Worm (Caenorhabditis elegans) whole organism, early embryonic: ENCODE measurements around the gene srh-17.

ENCODE experiments used
- B0310.2 ChIP-seq: sonication (generic microtip); optimal IDR thresholded peaks from 2 replicates; lab custom pipeline; 2016; ENCODE audit warnings: mild to moderate bottlenecking, missing genetic modification characterization, missing compliant biosample characterization
- F13C5.2 ChIP-seq: sonication (generic microtip); optimal IDR thresholded peaks from 2 replicates; lab custom pipeline; 2017; ENCODE audit warnings: mild to moderate bottlenecking, missing genetic modification characterization, inconsistent platforms, missing compliant biosample characterization
- aly-1 ChIP-seq: sonication (generic microtip); optimal IDR thresholded peaks from 2 replicates; lab custom pipeline; 2016; ENCODE audit warnings: missing genetic modification characterization, missing compliant biosample characterization
- ama-1 ChIP-seq: fragments of 150-350 bp; optimal IDR thresholded peaks from 2 replicates; lab custom pipeline; 2014
- ceh-13 ChIP-seq: fragments of 200-800 bp; sonication (Bioruptor generic); optimal IDR thresholded peaks from 2 replicates; lab custom pipeline; 2018; ENCODE audit warnings: mild to moderate bottlenecking, missing genetic modification characterization, missing compliant biosample characterization
- ceh-36 ChIP-seq: sonication (generic microtip); optimal IDR thresholded peaks from 2 replicates; lab custom pipeline; 2016; ENCODE audit warnings: missing genetic modification characterization, inconsistent platforms, missing compliant biosample characterization
- ets-7 ChIP-seq: sonication (generic microtip); optimal IDR thresholded peaks from 2 replicates; lab custom pipeline; 2016; ENCODE audit warnings: missing genotype, missing genetic modification characterization, missing compliant biosample characterization
- flt-1 ChIP-seq: fragments of 200-800 bp; sonication (Bioruptor generic); IDR thresholded peaks from 2 replicates; pipeline ENCODE4 v1.3.6; 2022; ENCODE audit warnings: missing genetic modification characterization, missing compliant biosample characterization
- hmbx-1 ChIP-seq: sonication (generic microtip); optimal IDR thresholded peaks from 2 replicates; lab custom pipeline; 2016; ENCODE audit warnings: mild to moderate bottlenecking, missing genetic modification characterization, missing compliant biosample characterization
- hmg-4 ChIP-seq: fragments of 200-800 bp; sonication (Bioruptor generic); optimal IDR thresholded peaks from 2 replicates; lab custom pipeline; 2018; ENCODE audit warnings: mild to moderate bottlenecking, missing genetic modification characterization, missing compliant biosample characterization
- hnd-1 ChIP-seq: sonication (generic microtip); optimal IDR thresholded peaks from 2 replicates; lab custom pipeline; 2016; ENCODE audit warnings: missing genetic modification characterization, missing compliant biosample characterization
- pes-1 ChIP-seq: fragments of 200-800 bp; sonication (Bioruptor generic); IDR thresholded peaks from 2 replicates; pipeline ENCODE4 v1.3.6; 2022; ENCODE audit warnings: missing genetic modification reagents, missing genetic modification characterization, missing compliant biosample characterization
- scrt-1 ChIP-seq: fragments of 200-800 bp; sonication (Bioruptor generic); IDR thresholded peaks from 2 replicates; pipeline ENCODE4 v1.3.6; 2022; ENCODE audit warnings: missing genetic modification characterization, missing compliant biosample characterization
- sea-1 ChIP-seq: fragments of 200-800 bp; sonication (Bioruptor generic); conservative IDR thresholded peaks from 2 replicates; pipeline ENCODE4 v1.3.6; 2022; ENCODE audit warnings: missing genetic modification characterization, missing compliant biosample characterization
- tbx-11 ChIP-seq: fragments of 200-800 bp; sonication (Bioruptor generic); IDR thresholded peaks from 2 replicates; pipeline ENCODE4 v1.3.6; 2022; ENCODE audit warnings: missing genetic modification characterization, missing compliant biosample characterization
- tbx-37 ChIP-seq: fragments of 200-800 bp; sonication (Bioruptor generic); conservative IDR thresholded peaks from 2 replicates; pipeline ENCODE4 v1.3.6; 2022; ENCODE audit warnings: missing genetic modification reagents, missing genetic modification characterization, missing compliant biosample characterization
- tra-4 ChIP-seq: sonication (generic microtip); optimal IDR thresholded peaks from 2 replicates; lab custom pipeline; 2017; ENCODE audit warnings: missing genetic modification characterization, missing compliant biosample characterization

The srh-17 gene

DNA sequence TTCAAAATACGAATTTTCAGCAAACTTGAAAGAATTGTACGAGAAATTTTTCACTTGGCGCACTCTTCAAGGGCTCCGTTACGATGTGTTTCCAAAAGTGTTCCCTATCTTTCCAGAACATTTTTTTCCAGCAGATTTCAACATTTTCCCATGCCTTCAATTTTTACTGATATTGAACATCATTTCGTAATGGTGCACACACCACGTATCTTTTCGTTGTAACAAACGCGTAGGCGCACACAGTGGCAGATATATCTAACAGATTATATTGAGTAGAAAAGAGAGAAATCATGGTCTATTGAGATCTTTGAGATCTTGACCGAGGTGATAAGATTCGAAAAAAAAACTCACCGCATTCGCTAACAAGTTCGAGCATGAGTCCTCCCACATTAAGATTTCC is 34.6 kb downstream of the srh-17 start:
- TF ChIP-seq aly-1 (tag; lab: Kevin White, UChicago) = no peak
- TF ChIP-seq hmbx-1 (tag; lab: Kevin White, UChicago) = no peak

DNA sequence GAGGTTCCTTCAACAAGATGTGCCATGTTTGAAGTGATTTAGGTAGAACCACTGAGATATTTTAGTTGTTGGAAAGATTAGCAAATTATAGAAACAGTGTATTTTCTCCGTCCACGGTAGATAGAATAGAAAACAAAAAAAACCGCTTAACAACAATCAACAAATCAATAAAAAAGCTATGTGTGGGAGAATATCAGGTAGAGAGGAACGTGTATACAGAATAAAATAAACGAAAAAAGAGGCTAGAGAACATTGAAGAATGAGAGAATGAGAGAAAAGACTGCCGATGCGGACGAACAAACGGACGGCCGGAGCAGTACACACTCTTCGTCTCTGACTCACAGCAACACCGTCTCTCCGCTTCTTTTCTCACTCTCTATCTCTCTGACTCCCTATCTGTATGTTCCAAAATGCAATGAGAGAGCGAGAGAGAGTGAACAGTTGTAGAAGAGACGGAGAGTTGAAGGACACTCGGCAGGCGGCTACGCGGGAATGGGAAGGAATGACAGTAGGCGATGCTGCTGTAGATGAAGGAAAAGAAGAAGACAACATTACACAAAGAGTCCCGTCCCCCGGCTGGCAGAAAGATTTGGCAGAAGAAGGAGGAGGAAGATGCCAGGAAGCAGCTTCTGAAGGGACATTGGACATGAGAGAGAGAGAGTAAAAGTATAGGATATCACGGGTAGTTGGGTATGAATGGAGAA is 35.7 kb downstream of the srh-17 start, which contains the start of gene unc-112:
unc-112 (minus strand) TSS at position 51 of the 704 bp plus-strand sequence.
- TF ChIP-seq ama-1 (lab: Kevin White, UChicago) (no peak), tbx-37 (GFP tag; lab: Robert Waterston, UW) (0 out of 2 replicates have a peak, but pooled peaks have one; percentile 4), ceh-13 (GFP tag; lab: Kevin White, UChicago) (no peak), F13C5.2 (tag; lab: Kevin White, UChicago) (peak; percentile 79), hmg-4 (GFP tag; lab: Kevin White, UChicago) (peak; percentile 91), tbx-11 (GFP tag; lab: Robert Waterston, UW) (0 out of 2 replicates have a peak, but pooled peaks have one; percentile 12), aly-1 (tag; lab: Kevin White, UChicago) (peak; percentile 87), ets-7 (tag; lab: Kevin White, UChicago) (peak; percentile 45)

DNA sequence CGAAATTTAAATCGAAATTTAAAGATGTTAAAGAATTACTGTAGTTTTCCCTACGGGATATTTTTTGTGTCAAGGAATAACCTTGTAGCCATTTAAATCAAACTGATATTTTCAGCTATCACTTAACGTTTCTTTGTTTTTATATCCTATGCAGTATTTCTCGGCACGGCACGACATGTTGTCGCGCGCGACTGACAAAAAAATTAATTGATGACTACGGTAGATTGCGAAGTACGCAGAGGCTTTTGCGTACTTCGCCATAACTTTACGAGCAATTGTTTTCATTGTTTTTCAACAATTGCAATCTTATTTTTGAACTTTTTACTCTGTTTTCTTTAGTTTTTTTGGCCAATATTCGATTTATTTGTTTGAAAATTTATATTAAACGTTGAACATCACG is 36.9 kb downstream of the srh-17 start:
- TF ChIP-seq tbx-11 (GFP tag; lab: Robert Waterston, UW) = no peak
- no peak for TF ChIP-seq tbx-37 (GFP tag; lab: Robert Waterston, UW)
- TF ChIP-seq hmg-4 (GFP tag; lab: Kevin White, UChicago) = no peak
- TF ChIP-seq F13C5.2 (tag; lab: Kevin White, UChicago) = no peak
- TF ChIP-seq ceh-13 (GFP tag; lab: Kevin White, UChicago) = no peak

DNA sequence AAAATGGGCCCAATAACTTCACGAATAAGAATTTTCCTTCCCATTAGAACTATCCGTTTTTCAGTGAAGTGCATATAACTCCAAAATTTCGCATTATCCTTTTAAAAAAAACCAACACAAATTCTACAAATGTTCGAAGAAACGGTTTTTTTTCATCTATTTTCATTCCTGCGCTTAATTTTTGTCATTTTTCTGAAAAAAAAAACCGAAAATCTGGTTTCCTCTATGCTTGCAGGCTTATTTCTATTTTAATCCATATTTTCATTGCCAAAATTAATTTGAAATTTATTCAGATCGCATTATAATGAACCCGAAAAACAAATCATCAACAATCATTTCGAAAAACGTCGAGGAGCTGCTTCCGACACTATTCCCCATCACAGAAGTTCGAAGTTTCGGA is 37.6 kb downstream of the srh-17 start, which contains the start of gene set-5:
set-5 (plus strand) TSS at position 301 of the 400 bp plus-strand sequence.
- no peak for TF ChIP-seq sea-1 (GFP tag; lab: Robert Waterston, UW)
- TF ChIP-seq hnd-1 = no peak
- no peak for TF ChIP-seq hmbx-1 (tag; lab: Kevin White, UChicago)
- no peak for TF ChIP-seq ama-1 (lab: Kevin White, UChicago)
- TF ChIP-seq scrt-1 (GFP tag; lab: Robert Waterston, UW) = no peak
- no peak for TF ChIP-seq tbx-11 (GFP tag; lab: Robert Waterston, UW)
- TF ChIP-seq aly-1 (tag; lab: Kevin White, UChicago) = no peak
- TF ChIP-seq tra-4 (tag; lab: Kevin White, UChicago) = no peak
- no peak for TF ChIP-seq F13C5.2 (tag; lab: Kevin White, UChicago)
- TF ChIP-seq tbx-37 (GFP tag; lab: Robert Waterston, UW) = no peak
- TF ChIP-seq B0310.2 = no peak

DNA sequence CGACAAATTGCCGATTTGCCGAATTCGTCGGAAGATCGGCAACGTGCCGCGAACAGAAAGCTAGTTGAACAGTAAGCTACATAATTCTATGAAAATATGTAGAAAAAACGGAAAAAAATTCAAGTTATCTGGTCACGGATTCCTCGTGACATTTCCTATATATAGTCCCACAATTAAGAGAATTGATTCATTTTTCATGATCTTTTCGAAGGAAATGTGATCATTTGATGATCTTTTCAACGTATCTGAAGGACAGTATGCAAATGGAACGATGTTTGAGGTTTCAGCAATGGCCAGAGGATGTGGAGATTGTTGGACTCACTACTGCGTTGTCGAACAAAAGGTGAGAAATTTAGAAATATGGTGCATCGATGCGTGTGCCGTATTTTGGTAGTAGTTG is 46.9 kb downstream of the srh-17 start, which contains the start of gene R08A2.9:
R08A2.9 (plus strand) TSS at position 301 of the 400 bp plus-strand sequence.
- no peak for TF ChIP-seq tra-4 (tag; lab: Kevin White, UChicago)
- TF ChIP-seq sea-1 (GFP tag; lab: Robert Waterston, UW) = no peak
- TF ChIP-seq ceh-13 (GFP tag; lab: Kevin White, UChicago) = no peak
- TF ChIP-seq ceh-36 (tag; lab: Kevin White, UChicago) = no peak
- TF ChIP-seq F13C5.2 (tag; lab: Kevin White, UChicago) = no peak
- TF ChIP-seq aly-1 (tag; lab: Kevin White, UChicago) = no peak
- no peak for TF ChIP-seq hmg-4 (GFP tag; lab: Kevin White, UChicago)
- no peak for TF ChIP-seq pes-1 (GFP tag; lab: Robert Waterston, UW)

DNA sequence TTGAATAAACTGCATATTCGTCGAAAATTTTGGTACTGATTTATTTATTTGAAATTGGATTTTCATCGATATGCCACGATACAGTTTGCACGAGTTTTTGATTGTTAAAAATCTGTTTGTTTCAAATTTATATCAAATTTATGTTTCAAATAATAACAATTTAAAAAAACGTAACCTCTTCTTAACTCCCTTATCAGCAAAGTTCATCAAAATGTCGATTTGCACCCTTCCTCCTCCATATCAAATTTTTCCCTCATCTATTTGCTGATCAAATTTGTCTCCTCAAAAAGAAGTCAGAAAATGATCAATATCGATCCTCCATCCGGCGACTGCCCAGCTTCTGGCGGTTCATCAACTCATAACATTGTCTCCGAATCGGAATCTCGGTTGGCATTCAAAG is 50.0 kb downstream of the srh-17 start, which contains the start of gene ssp-33:
ssp-33 (plus strand) TSS at position 301 of the 400 bp plus-strand sequence.
- TF ChIP-seq hmg-4 (GFP tag; lab: Kevin White, UChicago) (no peak), ama-1 (lab: Kevin White, UChicago) (no peak), pes-1 (GFP tag; lab: Robert Waterston, UW) (no peak), ceh-13 (GFP tag; lab: Kevin White, UChicago) (no peak), hnd-1 (no peak), tbx-11 (GFP tag; lab: Robert Waterston, UW) (no peak), ceh-36 (tag; lab: Kevin White, UChicago) (no peak), hmbx-1 (tag; lab: Kevin White, UChicago) (no peak)

DNA sequence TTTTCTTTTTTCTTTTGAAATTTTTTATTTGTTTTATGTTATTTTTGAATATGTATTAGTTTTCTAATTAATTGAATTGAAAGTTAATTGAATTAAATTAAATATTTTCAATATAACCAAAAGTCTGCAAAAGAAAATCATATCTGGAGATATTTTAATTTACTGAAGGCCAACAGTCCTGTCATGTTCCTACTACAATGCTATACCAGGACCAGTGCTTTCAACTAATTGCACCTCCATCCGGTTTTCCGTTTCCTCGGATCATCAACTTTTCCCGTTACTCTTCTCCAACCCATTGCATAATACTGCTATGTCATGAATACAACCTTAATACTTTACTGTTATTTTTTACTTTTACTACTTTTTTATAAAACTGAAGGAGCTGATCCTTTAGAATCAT is 51.2 kb downstream of the srh-17 start, which contains the start of gene R08A2.5:
R08A2.5 (plus strand) TSS at position 301 of the 400 bp plus-strand sequence.
- TF ChIP-seq B0310.2 = no peak
- TF ChIP-seq tbx-37 (GFP tag; lab: Robert Waterston, UW) = no peak
- no peak for TF ChIP-seq ceh-13 (GFP tag; lab: Kevin White, UChicago)
- no peak for TF ChIP-seq hmg-4 (GFP tag; lab: Kevin White, UChicago)
- no peak for TF ChIP-seq sea-1 (GFP tag; lab: Robert Waterston, UW)
- TF ChIP-seq aly-1 (tag; lab: Kevin White, UChicago) = no peak
- TF ChIP-seq tra-4 (tag; lab: Kevin White, UChicago) = no peak
- no peak for TF ChIP-seq tbx-11 (GFP tag; lab: Robert Waterston, UW)
- no peak for TF ChIP-seq ceh-36 (tag; lab: Kevin White, UChicago)
- no peak for TF ChIP-seq hnd-1
- TF ChIP-seq hmbx-1 (tag; lab: Kevin White, UChicago) = no peak
- TF ChIP-seq flt-1 = no peak
